Worm (Caenorhabditis elegans) whole organism, L1 larva: ENCODE measurements around the gene asp-19.

ENCODE experiments used
- C04F5.9 ChIP-seq: sonication (generic microtip); optimal IDR thresholded peaks from 2 replicates; lab custom pipeline; 2016; ENCODE audit warnings: missing genetic modification characterization, missing compliant biosample characterization
- C16A3.4 ChIP-seq: fragments of 150-350 bp; optimal IDR thresholded peaks from 2 replicates; lab custom pipeline; 2014; ENCODE audit warnings: missing biosample characterization, missing genetic modification characterization
- C34B4.2 ChIP-seq: sonication (generic microtip); optimal IDR thresholded peaks from 2 replicates; lab custom pipeline; 2017; ENCODE audit warnings: mild to moderate bottlenecking, missing genetic modification characterization, missing compliant biosample characterization
- F16B12.6 ChIP-seq: fragments of 150-350 bp; optimal IDR thresholded peaks from 2 replicates; lab custom pipeline; 2014; ENCODE audit warnings: missing biosample characterization, missing genetic modification characterization
- aha-1 ChIP-seq: fragments of 150-350 bp; optimal IDR thresholded peaks from 2 replicates; lab custom pipeline; 2014; ENCODE audit warnings: missing biosample characterization, missing genetic modification characterization
- alr-1 ChIP-seq: fragments of 200-800 bp; sonication (Bioruptor generic); optimal IDR thresholded peaks from 2 replicates; lab custom pipeline; 2018; ENCODE audit warnings: borderline replicate concordance, mild to moderate bottlenecking, missing genetic modification characterization, missing compliant biosample characterization
- aly-2 ChIP-seq: fragments of 150-350 bp; optimal IDR thresholded peaks from 2 replicates; lab custom pipeline; 2014; ENCODE audit warnings: missing biosample characterization, missing genetic modification characterization
- ama-1 ChIP-seq: fragments of 150-350 bp; optimal IDR thresholded peaks from 2 replicates; lab custom pipeline; 2014
- ceh-63 ChIP-seq: fragments of 200-800 bp; sonication (Bioruptor generic); optimal IDR thresholded peaks from 2 replicates; lab custom pipeline; 2018; ENCODE audit warnings: mild to moderate bottlenecking, missing genetic modification characterization, missing compliant biosample characterization
- ceh-82 ChIP-seq, 3 experiments: fragments of 150-350 bp in 1 of 3; sonication (generic microtip) in 2 of 3; optimal IDR thresholded peaks; 2 replicates each; lab custom pipeline; 2014 to 2017; ENCODE audit warnings: missing biosample characterization in 3 of 3, missing genetic modification characterization in 3 of 3
- ceh-90 ChIP-seq: sonication (generic microtip); optimal IDR thresholded peaks from 2 replicates; lab custom pipeline; 2016; ENCODE audit warnings: missing genetic modification characterization, missing compliant biosample characterization
- dpl-1 ChIP-seq, 3 experiments: fragments of 150-350 bp in 2 of 3; sonication (generic microtip) in 1 of 3; optimal IDR thresholded peaks; 2 replicates each; lab custom pipeline; 2014 to 2017; ENCODE audit warnings: missing biosample characterization in 3 of 3, missing genetic modification characterization in 3 of 3, missing genetic modification reagents in 3 of 3
- dsc-1 ChIP-seq: sonication (generic microtip); optimal IDR thresholded peaks from 2 replicates; lab custom pipeline; 2016; ENCODE audit warnings: mild to moderate bottlenecking, missing genetic modification characterization, missing compliant biosample characterization
- efl-1 ChIP-seq, 4 experiments: fragments of 150-350 bp; optimal IDR thresholded peaks in 3 of 4; peaks in 1 of 4; 1 replicate in 1 of 4; 2 replicates in 3 of 4; lab custom pipeline; 2014; ENCODE audit warnings: missing biosample characterization in 2 of 4, missing genetic modification characterization in 2 of 4, missing genetic modification reagents in 2 of 4
- efl-3 ChIP-seq: fragments of 200-800 bp; sonication (Bioruptor generic); optimal IDR thresholded peaks from 2 replicates; lab custom pipeline; 2018; ENCODE audit warnings: mild to moderate bottlenecking, missing genetic modification characterization, missing compliant biosample characterization
- egl-27 ChIP-seq, 2 experiments: fragments of 150-350 bp in 1 of 2; sonication (generic microtip); optimal IDR thresholded peaks; 3 replicates each; lab custom pipeline; 2017 to 2018; ENCODE audit warnings: missing biosample characterization in 2 of 2, missing genetic modification characterization in 2 of 2, missing genetic modification reagents in 2 of 2
- elt-2 ChIP-seq: sonication (generic microtip); optimal IDR thresholded peaks from 2 replicates; lab custom pipeline; 2016; ENCODE audit warnings: missing genetic modification characterization, mild to moderate bottlenecking, inconsistent platforms, missing compliant biosample characterization, missing genetic modification reagents
- elt-3 ChIP-seq, 6 experiments: fragments of 150-350 bp in 1 of 6; sonication (generic microtip); optimal IDR thresholded peaks; 2 replicates each; lab custom pipeline; 2017 to 2018; ENCODE audit warnings: missing biosample characterization in 6 of 6, missing genetic modification characterization in 6 of 6, inconsistent platforms in 1 of 6
- fkh-10 ChIP-seq: sonication (generic microtip); optimal IDR thresholded peaks from 2 replicates; lab custom pipeline; 2017; ENCODE audit warnings: missing biosample characterization, missing genetic modification reagents, missing genetic modification characterization
- fkh-8 ChIP-seq: sonication (generic microtip); optimal IDR thresholded peaks from 2 replicates; lab custom pipeline; 2016; ENCODE audit warnings: mild to moderate bottlenecking, missing genetic modification characterization, missing compliant biosample characterization
- hlh-4 ChIP-seq: sonication (generic microtip); optimal IDR thresholded peaks from 2 replicates; lab custom pipeline; 2016; ENCODE audit warnings: mild to moderate bottlenecking, missing genetic modification characterization, missing compliant biosample characterization
- irx-1 ChIP-seq: sonication (generic microtip); optimal IDR thresholded peaks from 2 replicates; lab custom pipeline; 2016; ENCODE audit warnings: missing genetic modification characterization, missing compliant biosample characterization
- isw-1 ChIP-seq: fragments of 200-800 bp; sonication (Bioruptor generic); IDR thresholded peaks from 2 replicates; pipeline ENCODE4 v1.3.6; 2022; ENCODE audit warnings: missing genetic modification characterization, missing compliant biosample characterization
- jun-1 ChIP-seq: fragments of 150-350 bp; optimal IDR thresholded peaks from 2 replicates; lab custom pipeline; 2014; ENCODE audit warnings: missing biosample characterization, missing genetic modification reagents, missing genetic modification characterization
- lin-13 ChIP-seq: fragments of 150-350 bp; optimal IDR thresholded peaks from 2 replicates; lab custom pipeline; 2014; ENCODE audit warnings: missing biosample characterization, missing genetic modification reagents, missing genetic modification characterization
- lin-14 ChIP-seq: fragments of 200-800 bp; sonication (Bioruptor generic); optimal IDR thresholded peaks from 2 replicates; lab custom pipeline; 2018; ENCODE audit warnings: mild to moderate bottlenecking, missing genetic modification characterization, moderate library complexity, missing compliant biosample characterization
- lin-35 ChIP-seq, 2 experiments: fragments of 150-350 bp; optimal IDR thresholded peaks; 2 replicates each; lab custom pipeline; 2014; ENCODE audit warnings: missing biosample characterization in 2 of 2, missing genetic modification characterization in 2 of 2, missing genetic modification reagents in 2 of 2
- lin-39 ChIP-seq: fragments of 150-350 bp; optimal IDR thresholded peaks from 2 replicates; lab custom pipeline; 2014; ENCODE audit warnings: missing biosample characterization, missing genetic modification reagents, missing genetic modification characterization
- lir-3 ChIP-seq: sonication (generic microtip); optimal IDR thresholded peaks from 2 replicates; lab custom pipeline; 2016; ENCODE audit warnings: mild to moderate bottlenecking, missing genetic modification characterization, moderate library complexity, missing compliant biosample characterization; ENCODE audit not compliant: poor library complexity
- lsy-2 ChIP-seq, 2 experiments: fragments of 150-350 bp; optimal IDR thresholded peaks; 2 replicates each; lab custom pipeline; 2014; ENCODE audit warnings: missing biosample characterization in 2 of 2, missing genetic modification characterization in 2 of 2
- mab-9 ChIP-seq: fragments of 200-800 bp; sonication (Bioruptor generic); IDR thresholded peaks from 2 replicates; pipeline ENCODE4 v1.3.6; 2022; ENCODE audit warnings: missing genetic modification reagents, missing genetic modification characterization, missing compliant biosample characterization
- mdl-1 ChIP-seq, 2 experiments: fragments of 150-350 bp; optimal IDR thresholded peaks; 2 replicates each; lab custom pipeline; 2014 to 2017; ENCODE audit warnings: missing biosample characterization in 2 of 2, missing genetic modification characterization in 2 of 2, inconsistent platforms in 1 of 2
- mef-2 ChIP-seq: fragments of 150-350 bp; optimal IDR thresholded peaks from 2 replicates; lab custom pipeline; 2014; ENCODE audit warnings: missing biosample characterization, missing genetic modification characterization
- nhr-11 ChIP-seq: fragments of 150-350 bp; optimal IDR thresholded peaks from 2 replicates; lab custom pipeline; 2014; ENCODE audit warnings: missing biosample characterization, missing genetic modification characterization
- nhr-12 ChIP-seq: sonication (generic microtip); optimal IDR thresholded peaks from 2 replicates; lab custom pipeline; 2017; ENCODE audit warnings: missing biosample characterization, missing genetic modification characterization
- nhr-19 ChIP-seq: fragments of 200-800 bp; sonication (Bioruptor generic); conservative IDR thresholded peaks from 2 replicates; pipeline ENCODE4 v1.3.6; 2022; ENCODE audit warnings: missing genetic modification characterization, missing compliant biosample characterization
- nhr-20 ChIP-seq: sonication (generic microtip); optimal IDR thresholded peaks from 2 replicates; lab custom pipeline; 2016; ENCODE audit warnings: mild to moderate bottlenecking, missing genetic modification characterization, missing compliant biosample characterization
- nhr-71 ChIP-seq: sonication (generic microtip); optimal IDR thresholded peaks from 2 replicates; lab custom pipeline; 2016; ENCODE audit warnings: mild to moderate bottlenecking, missing genetic modification characterization, moderate library complexity, missing compliant biosample characterization
- nhr-76 ChIP-seq: sonication (generic microtip); optimal IDR thresholded peaks from 2 replicates; lab custom pipeline; 2017; ENCODE audit warnings: missing biosample characterization, missing genetic modification characterization
- nhr-77 ChIP-seq: fragments of 150-350 bp; optimal IDR thresholded peaks from 2 replicates; lab custom pipeline; 2014; ENCODE audit warnings: missing biosample characterization, missing genetic modification characterization
- nhr-84 ChIP-seq: sonication (generic microtip); optimal IDR thresholded peaks from 2 replicates; lab custom pipeline; 2017; ENCODE audit warnings: missing biosample characterization, missing genetic modification characterization
- nhr-85 ChIP-seq: sonication (generic microtip); peaks from one replicate; lab custom pipeline; 2016; ENCODE audit warnings: missing genetic modification characterization, inconsistent platforms, missing compliant biosample characterization
- pax-3 ChIP-seq: fragments of 200-800 bp; sonication (Bioruptor generic); optimal IDR thresholded peaks from 2 replicates; lab custom pipeline; 2018; ENCODE audit warnings: mild to moderate bottlenecking, missing genetic modification characterization, moderate library complexity, missing compliant biosample characterization
- rnt-1 ChIP-seq: sonication (generic microtip); optimal IDR thresholded peaks from 2 replicates; lab custom pipeline; 2016; ENCODE audit warnings: mild to moderate bottlenecking, missing genetic modification characterization, moderate library complexity, missing compliant biosample characterization
- sox-4 ChIP-seq: sonication (generic microtip); optimal IDR thresholded peaks from 2 replicates; lab custom pipeline; 2016; ENCODE audit warnings: missing genetic modification characterization, missing compliant biosample characterization
- sptf-1 ChIP-seq: fragments of 150-350 bp; optimal IDR thresholded peaks from 2 replicates; lab custom pipeline; 2014; ENCODE audit warnings: missing biosample characterization, missing genetic modification characterization
- tlp-1 ChIP-seq: fragments of 150-350 bp; optimal IDR thresholded peaks from 2 replicates; lab custom pipeline; 2014; ENCODE audit warnings: missing biosample characterization, missing genetic modification characterization
- unc-130 ChIP-seq: fragments of 150-350 bp; optimal IDR thresholded peaks from 2 replicates; lab custom pipeline; 2017; ENCODE audit warnings: missing biosample characterization, missing genetic modification characterization, inconsistent platforms
- unc-62 ChIP-seq: fragments of 150-350 bp; optimal IDR thresholded peaks from 2 replicates; lab custom pipeline; 2014; ENCODE audit warnings: missing biosample characterization, missing genetic modification reagents, missing genetic modification characterization
- unc-86 ChIP-seq: sonication (generic microtip); optimal IDR thresholded peaks from 2 replicates; lab custom pipeline; 2016; ENCODE audit warnings: missing genetic modification characterization, missing compliant biosample characterization
- xbp-1 ChIP-seq: sonication (generic microtip); optimal IDR thresholded peaks from 2 replicates; lab custom pipeline; 2016; ENCODE audit warnings: missing genetic modification characterization, missing compliant biosample characterization
- zag-1 ChIP-seq: fragments of 150-350 bp; optimal IDR thresholded peaks from 2 replicates; lab custom pipeline; 2014; ENCODE audit warnings: missing biosample characterization, missing genetic modification characterization
- ztf-11 ChIP-seq, 2 experiments: sonication (generic microtip); optimal IDR thresholded peaks; 2 replicates each; lab custom pipeline; 2016 to 2017; ENCODE audit warnings: missing genetic modification characterization in 2 of 2, missing biosample characterization in 1 of 2, missing compliant biosample characterization in 1 of 2

The asp-19 gene

ce11 chrV:18723604-18724003 lies 5.6 kb downstream of the asp-19 start:
- TF ChIP-seq unc-62 (GFP tag; lab: Kevin White, UChicago) (no peak), rnt-1 (tag; lab: Kevin White, UChicago) (no peak), efl-1 (optimal IDR thresholded peaks at IDR 0.05; lab: Kevin White, UChicago) (peak; percentile 78 to 86), efl-1 (GFP tag; optimal IDR thresholded peaks at IDR 0.05 in 1 of 2; lab: Kevin White, UChicago) (peak; percentile 79 to 98), C34B4.2 (tag; lab: Kevin White, UChicago) (no peak), irx-1 (peak; percentile 76), zag-1 (tag; lab: Kevin White, UChicago) (peak; percentile 5), nhr-11 (tag; lab: Kevin White, UChicago) (peak; percentile 68), unc-86 (tag; lab: Kevin White, UChicago) (peak; percentile 86), nhr-85 (tag; lab: Kevin White, UChicago) (peak; percentile 94), lin-39 (tag; lab: Kevin White, UChicago) (peak; percentile 30), nhr-71 (tag; lab: Kevin White, UChicago) (peak; percentile 95), hlh-4 (tag; lab: Kevin White, UChicago) (no peak), lsy-2 (tag; optimal IDR thresholded peaks at IDR 0.05; lab: Kevin White, UChicago) (peak; percentile 90 to 92), mef-2 (no peak), jun-1 (tag; lab: Kevin White, UChicago) (peak; percentile 70), lin-13 (peak; percentile 57), ceh-63 (GFP tag; lab: Kevin White, UChicago) (peak; percentile 39), fkh-10 (GFP tag; lab: Kevin White, UChicago) (no peak), mab-9 (GFP tag; lab: Robert Waterston, UW) (no peak), elt-2 (tag; lab: Kevin White, UChicago) (peak; percentile 35), fkh-8 (tag; lab: Kevin White, UChicago) (no peak), alr-1 (tag; lab: Kevin White, UChicago) (no peak), pax-3 (no peak), nhr-76 (tag; lab: Kevin White, UChicago) (no peak), ama-1 (lab: Kevin White, UChicago) (no peak), ceh-90 (tag; lab: Kevin White, UChicago) (peak; percentile 13), dpl-1 (GFP tag; optimal IDR thresholded peaks at IDR 0.05; lab: Kevin White, UChicago) (peak; percentile 66 to 78 (median 73)), tlp-1 (no peak), nhr-20 (peak; percentile 78), xbp-1 (tag; lab: Kevin White, UChicago) (peak; percentile 87), ztf-11 (tag; optimal IDR thresholded peaks at IDR 0.05; lab: Kevin White, UChicago) (peak in 1 of 2 experiments; percentile 72), efl-3 (no peak), lir-3 (no peak), aha-1 (tag; lab: Kevin White, UChicago) (no peak), sptf-1 (tag; lab: Kevin White, UChicago) (no peak), nhr-19 (GFP tag; lab: Robert Waterston, UW) (peak; percentile 90), C16A3.4 (tag; lab: Kevin White, UChicago) (peak; percentile 47), nhr-84 (tag; lab: Kevin White, UChicago) (no peak), F16B12.6 (tag; lab: Kevin White, UChicago) (peak; percentile 58), ceh-82 (tag; optimal IDR thresholded peaks at IDR 0.05; lab: Kevin White, UChicago) (peak; percentile 75 to 90 (median 85)), isw-1 (GFP tag; lab: Robert Waterston, UW) (peak; percentile 64), nhr-12 (no peak), mdl-1 (tag; optimal IDR thresholded peaks at IDR 0.05; lab: Kevin White, UChicago) (peak in 1 of 2 experiments; percentile 66), lin-35 (GFP tag; optimal IDR thresholded peaks at IDR 0.05; lab: Kevin White, UChicago) (peak; percentile 70 to 89), elt-3 (tag; optimal IDR thresholded peaks at IDR 0.05; lab: Kevin White, UChicago) (peak in 1 of 6 experiments; percentile 38), egl-27 (tag; optimal IDR thresholded peaks at IDR 0.05; lab: Kevin White, UChicago) (peak in 1 of 2 experiments; percentile 64), unc-130 (tag; lab: Kevin White, UChicago) (no peak), nhr-77 (peak; percentile 64), dsc-1 (peak; percentile 81), sox-4 (peak; percentile 37), aly-2 (tag; lab: Kevin White, UChicago) (no peak), C04F5.9 (tag; lab: Kevin White, UChicago) (no peak), lin-14 (GFP tag; lab: Kevin White, UChicago) (no peak)
